Worm (Caenorhabditis elegans): Measurements from ENCODE around the gene F15A4.10.

The F15A4.10 gene

DNA sequence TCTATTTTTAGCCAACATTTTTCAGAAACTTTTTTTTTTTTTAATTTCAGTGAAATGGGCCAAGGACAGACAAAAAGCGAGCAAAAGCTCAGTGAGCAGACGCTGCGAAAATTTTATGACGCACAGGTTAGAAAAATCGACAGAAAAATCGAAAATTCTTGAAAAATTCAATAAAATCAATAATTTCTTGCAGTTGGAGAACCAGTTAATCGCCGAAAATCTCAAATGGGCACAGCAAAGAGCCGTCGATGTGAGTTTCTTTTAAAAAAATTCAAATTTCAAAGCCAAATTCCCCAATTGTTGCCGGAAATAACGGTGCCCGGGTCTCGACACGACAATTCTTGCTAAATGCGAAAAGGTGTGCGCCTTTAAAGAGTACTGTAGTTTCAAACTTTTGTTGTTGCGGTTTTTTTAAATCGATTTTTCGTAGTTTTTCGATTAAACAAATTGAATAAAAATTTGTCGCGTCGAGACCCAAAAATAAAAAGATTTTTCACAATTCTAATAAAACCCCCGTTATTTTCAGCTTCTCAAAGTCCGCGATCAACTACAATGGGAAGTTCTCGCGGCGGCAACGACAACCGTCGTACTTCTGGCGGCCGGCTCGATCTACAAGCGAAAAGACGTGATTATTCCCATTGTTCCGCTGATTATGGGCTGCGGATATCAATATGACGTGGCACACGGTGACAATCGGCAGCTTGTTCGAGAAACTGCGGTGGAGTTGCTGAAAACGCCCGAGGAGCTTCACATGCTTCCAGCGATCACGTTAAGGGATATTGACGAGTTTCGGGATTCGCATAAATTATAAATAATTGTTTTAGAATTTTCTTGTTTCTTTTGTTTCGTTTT, 24.1 kb downstream of the F15A4.10 start, which contains the start of gene tag-280:
Gene tag-280, plus strand, starts transcription at position 51 of the 852 bp plus-strand sequence.
- no peak for TF ChIP-seq ztf-1 (GFP tag; conservative IDR thresholded peaks at IDR 0.05)

DNA sequence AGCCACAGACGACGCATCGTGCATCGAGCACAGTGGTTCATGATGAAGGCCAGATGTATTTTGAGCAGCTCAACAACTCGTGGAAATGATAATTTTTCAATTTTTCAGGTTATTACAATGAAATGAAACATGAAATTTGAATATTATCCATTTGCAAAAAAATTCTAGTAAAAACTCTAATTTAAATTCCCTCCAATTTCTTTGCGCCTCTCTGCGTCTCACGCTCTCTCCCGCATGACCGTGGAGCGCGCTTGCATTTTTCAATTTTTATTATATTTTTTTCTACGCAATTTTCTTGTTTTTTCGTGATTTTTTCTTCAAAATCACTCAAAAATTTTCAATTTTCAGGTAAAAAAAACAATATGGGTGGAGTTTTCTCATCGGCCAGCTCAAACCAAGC, 25.5 kb downstream of the F15A4.10 start, which contains the start of gene tag-281:
Gene tag-281, plus strand, starts transcription at position 340 of the 400 bp plus-strand sequence.
- TF ChIP-seq gmeb-1 (tag; optimal IDR thresholded peaks at IDR 0.05) (peak; percentile 99), nhr-23 (tag; optimal IDR thresholded peaks at IDR 0.05) (no peak), blmp-1 (tag; optimal IDR thresholded peaks at IDR 0.05; ENCODE audit: insufficient read depth) (no peak), skn-1 (tag; optimal IDR thresholded peaks at IDR 0.05) (no peak), snpc-4 (tag; optimal IDR thresholded peaks at IDR 0.05) (peak; percentile 85), peb-1 (tag; optimal IDR thresholded peaks at IDR 0.05) (no peak), elt-1 (tag; optimal IDR thresholded peaks at IDR 0.05) (no peak), lin-13 (GFP tag; optimal IDR thresholded peaks at IDR 0.05) (peak; percentile 85), ceh-82 (tag; optimal IDR thresholded peaks at IDR 0.05) (no peak), sma-3 (GFP tag; optimal IDR thresholded peaks at IDR 0.05) (peak; percentile 82), fos-1 (tag; optimal IDR thresholded peaks at IDR 0.05) (no peak), ztf-1 (GFP tag; conservative IDR thresholded peaks at IDR 0.05) (no peak), Y55F3AM.14 (GFP tag; optimal IDR thresholded peaks at IDR 0.05) (no peak), nhr-77 (tag; optimal IDR thresholded peaks at IDR 0.05) (no peak), lin-11 (tag; optimal IDR thresholded peaks at IDR 0.05) (peak; percentile 66), mab-5 (tag; optimal IDR thresholded peaks at IDR 0.05) (peak; percentile 68), ceh-16 (tag; optimal IDR thresholded peaks at IDR 0.05) (no peak), sma-9 (GFP tag; optimal IDR thresholded peaks at IDR 0.05) (peak; percentile 86), sma-9 (tag; optimal IDR thresholded peaks at IDR 0.05) (no peak), nhr-25 (tag; optimal IDR thresholded peaks at IDR 0.05) (peak; percentile 81), ama-1 (optimal IDR thresholded peaks at IDR 0.05) (no peak), nhr-12 (tag; optimal IDR thresholded peaks at IDR 0.05) (no peak), mdl-1 (tag; optimal IDR thresholded peaks at IDR 0.05) (peak in 1 of 2 experiments; percentile 14), nhr-237 (tag; optimal IDR thresholded peaks at IDR 0.05) (peak; percentile 49), nhr-21 (tag; optimal IDR thresholded peaks at IDR 0.05) (peak; percentile 72), ztf-11 (tag; optimal IDR thresholded peaks at IDR 0.05) (no peak), nhr-6 (tag; optimal IDR thresholded peaks at IDR 0.05) (peak; percentile 13), crh-2 (tag; optimal IDR thresholded peaks at IDR 0.05) (peak; percentile 82), sem-4 (tag; optimal IDR thresholded peaks at IDR 0.05) (peak; percentile 58), elt-3 (tag; optimal IDR thresholded peaks at IDR 0.05) (no peak), F13H6.1 (tag; optimal IDR thresholded peaks at IDR 0.05) (peak; percentile 74), unc-39 (tag; optimal IDR thresholded peaks at IDR 0.05) (no peak), lin-39 (tag; optimal IDR thresholded peaks at IDR 0.05) (no peak), ztf-4 (tag; optimal IDR thresholded peaks at IDR 0.05) (peak; percentile 36), nhr-10 (tag; optimal IDR thresholded peaks at IDR 0.05) (peak; percentile 41), C34F6.9 (tag; optimal IDR thresholded peaks at IDR 0.05) (peak; percentile 85), lsy-2 (tag; optimal IDR thresholded peaks at IDR 0.05) (peak; percentile 86 to 92), aly-2 (tag; optimal IDR thresholded peaks at IDR 0.05) (no peak), nhr-129 (tag; optimal IDR thresholded peaks at IDR 0.05) (peak; percentile 40), ZK546.5 (tag; optimal IDR thresholded peaks at IDR 0.05) (peak; percentile 47), unc-62 (GFP tag; optimal IDR thresholded peaks at IDR 0.05) (no peak), dmd-4 (tag; optimal IDR thresholded peaks at IDR 0.05) (no peak), alr-1 (tag; optimal IDR thresholded peaks at IDR 0.05) (no peak), R02D3.7 (tag; optimal IDR thresholded peaks at IDR 0.05) (peak; percentile 49), unc-55 (GFP tag; optimal IDR thresholded peaks at IDR 0.05) (peak; percentile 93), egl-27 (tag; optimal IDR thresholded peaks at IDR 0.05) (peak; percentile 71), nhr-11 (tag; optimal IDR thresholded peaks at IDR 0.05) (no peak), zag-1 (tag; optimal IDR thresholded peaks at IDR 0.05) (peak; percentile 7), mbf-1 (tag; optimal IDR thresholded peaks at IDR 0.05) (no peak)

All from whole organism, L2 larva.